Worm (Caenorhabditis elegans) whole organism, L1 larva: ENCODE measurements around the gene cal-2.
A peak's percentile ranks its signal among the peaks of the same experiment; 100 is the strongest.

Experiments used
- C04F5.9 ChIP-seq: sonication (generic microtip); optimal IDR thresholded peaks from 2 replicates; lab custom pipeline; 2016; ENCODE audit warnings: missing genetic modification characterization, missing compliant biosample characterization
- C16A3.4 ChIP-seq: fragments of 150-350 bp; optimal IDR thresholded peaks from 2 replicates; lab custom pipeline; 2014; ENCODE audit warnings: missing biosample characterization, missing genetic modification characterization
- blmp-1 ChIP-seq: fragments of 150-350 bp; optimal IDR thresholded peaks from 2 replicates; lab custom pipeline; 2014; ENCODE audit warnings: missing biosample characterization, missing genetic modification characterization
- ceh-82 ChIP-seq, 3 experiments: fragments of 150-350 bp in 1 of 3; sonication (generic microtip) in 2 of 3; optimal IDR thresholded peaks; 2 replicates each; lab custom pipeline; 2014 to 2017; ENCODE audit warnings: missing biosample characterization in 3 of 3, missing genetic modification characterization in 3 of 3
- ceh-90 ChIP-seq: sonication (generic microtip); optimal IDR thresholded peaks from 2 replicates; lab custom pipeline; 2016; ENCODE audit warnings: missing genetic modification characterization, missing compliant biosample characterization
- dpl-1 ChIP-seq, 3 experiments: fragments of 150-350 bp in 2 of 3; sonication (generic microtip) in 1 of 3; optimal IDR thresholded peaks; 2 replicates each; lab custom pipeline; 2014 to 2017; ENCODE audit warnings: missing biosample characterization in 3 of 3, missing genetic modification characterization in 3 of 3, missing genetic modification reagents in 3 of 3
- dsc-1 ChIP-seq: sonication (generic microtip); optimal IDR thresholded peaks from 2 replicates; lab custom pipeline; 2016; ENCODE audit warnings: mild to moderate bottlenecking, missing genetic modification characterization, missing compliant biosample characterization
- efl-1 ChIP-seq, 4 experiments: fragments of 150-350 bp; optimal IDR thresholded peaks in 3 of 4; peaks in 1 of 4; 1 replicate in 1 of 4; 2 replicates in 3 of 4; lab custom pipeline; 2014; ENCODE audit warnings: missing biosample characterization in 2 of 4, missing genetic modification characterization in 2 of 4, missing genetic modification reagents in 2 of 4
- efl-3 ChIP-seq: fragments of 200-800 bp; sonication (Bioruptor generic); optimal IDR thresholded peaks from 2 replicates; lab custom pipeline; 2018; ENCODE audit warnings: mild to moderate bottlenecking, missing genetic modification characterization, missing compliant biosample characterization
- elt-2 ChIP-seq: sonication (generic microtip); optimal IDR thresholded peaks from 2 replicates; lab custom pipeline; 2016; ENCODE audit warnings: missing genetic modification characterization, mild to moderate bottlenecking, inconsistent platforms, missing compliant biosample characterization, missing genetic modification reagents
- elt-3 ChIP-seq, 6 experiments: fragments of 150-350 bp in 1 of 6; sonication (generic microtip); optimal IDR thresholded peaks; 2 replicates each; lab custom pipeline; 2017 to 2018; ENCODE audit warnings: missing biosample characterization in 6 of 6, missing genetic modification characterization in 6 of 6, inconsistent platforms in 1 of 6
- fkh-10 ChIP-seq: sonication (generic microtip); optimal IDR thresholded peaks from 2 replicates; lab custom pipeline; 2017; ENCODE audit warnings: missing biosample characterization, missing genetic modification reagents, missing genetic modification characterization
- fkh-8 ChIP-seq: sonication (generic microtip); optimal IDR thresholded peaks from 2 replicates; lab custom pipeline; 2016; ENCODE audit warnings: mild to moderate bottlenecking, missing genetic modification characterization, missing compliant biosample characterization
- lin-14 ChIP-seq: fragments of 200-800 bp; sonication (Bioruptor generic); optimal IDR thresholded peaks from 2 replicates; lab custom pipeline; 2018; ENCODE audit warnings: mild to moderate bottlenecking, missing genetic modification characterization, moderate library complexity, missing compliant biosample characterization
- mab-9 ChIP-seq: fragments of 200-800 bp; sonication (Bioruptor generic); IDR thresholded peaks from 2 replicates; pipeline ENCODE4 v1.3.6; 2022; ENCODE audit warnings: missing genetic modification reagents, missing genetic modification characterization, missing compliant biosample characterization
- mdl-1 ChIP-seq, 2 experiments: fragments of 150-350 bp; optimal IDR thresholded peaks; 2 replicates each; lab custom pipeline; 2014 to 2017; ENCODE audit warnings: missing biosample characterization in 2 of 2, missing genetic modification characterization in 2 of 2, inconsistent platforms in 1 of 2
- mep-1 ChIP-seq: fragments of 150-350 bp; optimal IDR thresholded peaks from 2 replicates; lab custom pipeline; 2014; ENCODE audit warnings: missing biosample characterization, missing genetic modification characterization
- nhr-47 ChIP-seq: sonication (generic microtip); optimal IDR thresholded peaks from 2 replicates; lab custom pipeline; 2016; ENCODE audit warnings: mild to moderate bottlenecking, missing genetic modification characterization, moderate library complexity, missing compliant biosample characterization
- nhr-71 ChIP-seq: sonication (generic microtip); optimal IDR thresholded peaks from 2 replicates; lab custom pipeline; 2016; ENCODE audit warnings: mild to moderate bottlenecking, missing genetic modification characterization, moderate library complexity, missing compliant biosample characterization
- nhr-85 ChIP-seq: sonication (generic microtip); peaks from one replicate; lab custom pipeline; 2016; ENCODE audit warnings: missing genetic modification characterization, inconsistent platforms, missing compliant biosample characterization
- pax-3 ChIP-seq: fragments of 200-800 bp; sonication (Bioruptor generic); optimal IDR thresholded peaks from 2 replicates; lab custom pipeline; 2018; ENCODE audit warnings: mild to moderate bottlenecking, missing genetic modification characterization, moderate library complexity, missing compliant biosample characterization
- pqm-1 ChIP-seq: sonication (generic microtip); optimal IDR thresholded peaks from 3 replicates; lab custom pipeline; 2017; ENCODE audit warnings: missing biosample characterization, missing genetic modification characterization
- sox-4 ChIP-seq: sonication (generic microtip); optimal IDR thresholded peaks from 2 replicates; lab custom pipeline; 2016; ENCODE audit warnings: missing genetic modification characterization, missing compliant biosample characterization
- sup-37 ChIP-seq: fragments of 200-800 bp; sonication (Bioruptor generic); optimal IDR thresholded peaks from 2 replicates; lab custom pipeline; 2018; ENCODE audit warnings: mild to moderate bottlenecking, missing genetic modification characterization, missing compliant biosample characterization
- tlp-1 ChIP-seq: fragments of 150-350 bp; optimal IDR thresholded peaks from 2 replicates; lab custom pipeline; 2014; ENCODE audit warnings: missing biosample characterization, missing genetic modification characterization
- ztf-11 ChIP-seq, 2 experiments: sonication (generic microtip); optimal IDR thresholded peaks; 2 replicates each; lab custom pipeline; 2016 to 2017; ENCODE audit warnings: missing genetic modification characterization in 2 of 2, missing biosample characterization in 1 of 2, missing compliant biosample characterization in 1 of 2
- ztf-4 ChIP-seq: fragments of 150-350 bp; optimal IDR thresholded peaks from 2 replicates; lab custom pipeline; 2014; ENCODE audit warnings: missing biosample characterization, missing genetic modification characterization

The cal-2 gene

DNA sequence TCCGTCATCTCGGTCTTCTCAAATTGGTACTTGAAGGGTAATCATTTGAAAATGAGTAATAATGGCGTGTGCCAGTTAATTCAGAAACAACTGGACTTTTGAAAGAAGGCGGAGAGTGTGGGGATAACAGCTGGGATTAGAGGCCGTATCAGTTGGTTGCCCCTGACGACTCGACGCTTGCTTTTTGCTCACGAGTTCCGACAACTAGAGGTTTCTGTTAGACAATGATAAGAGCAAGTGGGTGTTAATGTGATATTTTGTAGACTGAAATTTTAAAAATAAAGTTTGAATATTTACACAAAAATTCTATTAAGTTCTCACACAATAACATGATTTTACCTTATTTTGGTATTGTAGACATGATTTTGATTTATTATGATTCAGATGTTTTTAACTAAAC, 44.6 kb downstream of the cal-2 start, which contains the start of gene F44G4.7:
F44G4.7 (minus strand) TSS at position 101 of the 400 bp plus-strand sequence.
- TF ChIP-seq mep-1 (tag; lab: Kevin White, UChicago) (no peak), fkh-8 (tag; lab: Kevin White, UChicago) (peak; percentile 7)

- TF ChIP-seq mab-9 = no peak
- TF ChIP-seq tlp-1 = no peak
- TF ChIP-seq sup-37 (GFP tag; lab: Kevin White, UChicago) = no peak
- no peak for TF ChIP-seq C04F5.9 (tag; lab: Kevin White, UChicago)
- TF ChIP-seq ztf-4 (tag; lab: Kevin White, UChicago) = no peak
- TF ChIP-seq ztf-11 (tag; optimal IDR thresholded peaks at IDR 0.05; lab: Kevin White, UChicago) = no peak
- no peak for TF ChIP-seq blmp-1 (tag; lab: Kevin White, UChicago)
- TF ChIP-seq elt-3 (tag; optimal IDR thresholded peaks at IDR 0.05; lab: Kevin White, UChicago) = no peak
Observed at ce11 chrII:9007741-9008140, 47.2 kb downstream of the cal-2 start.

DNA sequence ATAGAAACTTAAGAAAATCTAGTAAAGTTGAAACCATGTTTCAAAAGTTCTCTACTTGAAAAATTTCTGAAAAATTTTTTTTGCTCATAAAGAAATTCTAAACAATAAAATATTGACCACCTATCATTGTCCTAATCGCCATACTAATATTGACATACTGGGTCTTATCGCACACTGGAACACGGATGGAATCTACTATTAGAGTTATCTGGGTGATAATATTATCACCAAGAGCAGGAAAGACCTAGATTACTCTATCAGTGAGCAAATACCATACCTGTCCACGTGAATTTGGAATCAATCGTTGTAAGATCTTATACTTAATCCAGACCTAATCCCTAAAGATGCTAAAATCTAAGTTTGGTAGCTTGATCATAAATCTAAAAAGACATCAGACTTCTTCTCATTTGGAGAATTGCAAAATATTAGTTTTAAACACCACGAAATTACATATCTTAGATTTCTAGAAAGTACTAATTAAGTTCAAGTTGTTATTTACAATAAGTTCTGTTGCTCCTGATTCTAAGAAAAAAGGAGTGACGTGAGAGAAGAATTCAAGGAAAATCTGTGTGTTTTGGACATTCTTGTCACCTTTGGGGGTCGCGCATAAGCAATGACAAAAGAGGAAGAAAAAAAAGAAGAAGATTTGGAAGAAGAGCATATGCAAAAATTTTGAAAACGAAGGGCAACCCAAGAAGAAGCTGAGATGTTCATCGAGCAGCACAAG, 49.6 kb downstream of the cal-2 start:
- TF ChIP-seq blmp-1 (tag; lab: Kevin White, UChicago) (no peak), nhr-71 (tag; lab: Kevin White, UChicago) (peak; percentile 84), sox-4 (tag; lab: Kevin White, UChicago) (peak; percentile 35), fkh-10 (GFP tag; lab: Kevin White, UChicago) (no peak), nhr-47 (tag; lab: Kevin White, UChicago) (peak; percentile 57), tlp-1 (peak; percentile 52), pqm-1 (tag; lab: Kevin White, UChicago) (peak; percentile 76), fkh-8 (tag; lab: Kevin White, UChicago) (peak; percentile 82), pax-3 (peak; percentile 67), dsc-1 (peak; percentile 55), efl-3 (GFP tag; lab: Kevin White, UChicago) (no peak), efl-1 (optimal IDR thresholded peaks at IDR 0.05; lab: Kevin White, UChicago) (no peak), efl-1 (GFP tag; optimal IDR thresholded peaks at IDR 0.05 in 1 of 2; lab: Kevin White, UChicago) (peak in 1 of 2 experiments; percentile 59), elt-2 (tag; lab: Kevin White, UChicago) (peak; percentile 88)
- TF ChIP-seq, all 84 proteins: peak for 10

- no peak for TF ChIP-seq mdl-1 (tag; optimal IDR thresholded peaks at IDR 0.05; lab: Kevin White, UChicago)
- TF ChIP-seq lin-14 (GFP tag; lab: Kevin White, UChicago) = peak; percentile 74
- no peak for TF ChIP-seq dpl-1 (GFP tag; optimal IDR thresholded peaks at IDR 0.05; lab: Kevin White, UChicago)
- TF ChIP-seq ceh-82 (tag; optimal IDR thresholded peaks at IDR 0.05; lab: Kevin White, UChicago) = peak in 1 of 3 experiments; percentile 12
- TF ChIP-seq blmp-1 (tag; lab: Kevin White, UChicago) = no peak
- TF ChIP-seq C16A3.4 (tag; lab: Kevin White, UChicago) = no peak
- no peak for TF ChIP-seq nhr-85
- no peak for TF ChIP-seq tlp-1
- TF ChIP-seq ztf-11 (tag; optimal IDR thresholded peaks at IDR 0.05; lab: Kevin White, UChicago) = no peak
- TF ChIP-seq ceh-90 (tag; lab: Kevin White, UChicago) = no peak
- TF ChIP-seq, all 84 proteins: peak for 2
Observed at ce11 chrII:9010708-9011107, 50.2 kb downstream of the cal-2 start.
